Fruit fly (Drosophila melanogaster): Measurements from ENCODE around the gene CG9154.

Gene CG9154

DNA sequence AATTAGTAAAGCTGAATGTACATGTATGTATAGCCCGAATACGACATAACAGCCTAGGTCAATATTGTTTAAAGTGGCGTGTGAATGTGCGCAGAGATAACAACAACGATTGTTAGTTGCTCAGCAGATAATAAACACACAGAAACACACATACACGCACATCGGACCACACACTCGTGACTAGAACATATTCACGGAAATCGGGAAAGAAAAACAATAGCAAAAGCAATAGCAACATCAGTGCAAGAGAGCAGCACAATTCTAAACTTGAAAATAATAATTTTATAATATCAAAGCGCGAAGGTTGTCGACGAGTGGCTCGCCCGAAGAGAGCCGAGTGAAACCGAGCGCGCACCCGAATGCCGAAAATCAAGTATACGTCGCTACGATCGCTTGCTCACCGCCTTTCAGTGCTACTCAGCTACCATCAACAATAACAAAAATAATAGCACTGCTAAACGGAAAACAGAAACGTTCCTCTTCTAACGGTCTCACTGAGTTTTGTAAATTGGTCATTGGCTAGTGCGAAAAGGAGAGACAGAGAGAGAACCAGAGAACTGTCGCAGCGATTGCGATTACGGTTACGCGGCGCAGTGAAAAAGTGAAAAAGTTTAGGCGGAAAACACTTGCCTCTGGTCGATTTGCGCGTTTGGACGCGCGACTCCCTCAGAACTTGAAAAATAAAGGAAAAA lies 12.6 kb upstream of the CG9154 start (continued):
- TF ChIP-seq CG34376 (GFP tag; optimal IDR thresholded peaks at IDR 0.05), result peak; percentile 95
- peak; percentile 8 for TF ChIP-seq Bdp1 (GFP tag; optimal IDR thresholded peaks at IDR 0.05)
- no peak for TF ChIP-seq CG10321 (GFP tag; IDR thresholded peaks at IDR 0.05)
- TF ChIP-seq D19A (tag; optimal IDR thresholded peaks at IDR 0.05), result no peak
- peak; percentile 59 for TF ChIP-seq grn (GFP tag; optimal IDR thresholded peaks at IDR 0.05)
- peak; percentile 3 for TF ChIP-seq B-H2 (GFP tag; optimal IDR thresholded peaks at IDR 0.05)
- TF ChIP-seq toy (GFP tag; IDR thresholded peaks at IDR 0.05), result no peak
- TF ChIP-seq Deaf1 (tag; optimal IDR thresholded peaks at IDR 0.05), result peak; percentile 99
- TF ChIP-seq CG4360 (GFP tag; IDR thresholded peaks at IDR 0.05), result no peak
- no peak for TF ChIP-seq CG10431 (GFP tag; optimal IDR thresholded peaks at IDR 0.05)
- TF ChIP-seq Hey (tag; optimal IDR thresholded peaks at IDR 0.05), result peak; percentile 73
- peak; percentile 54 for TF ChIP-seq CG17568 (GFP tag; optimal IDR thresholded peaks at IDR 0.05)
- peak; percentile 24 for TF ChIP-seq lbe (GFP tag; optimal IDR thresholded peaks at IDR 0.05)
- no peak for TF ChIP-seq psq (GFP tag; optimal IDR thresholded peaks at IDR 0.05)
- TF ChIP-seq CG14965 (GFP tag; optimal IDR thresholded peaks at IDR 0.05; ENCODE audit: borderline replicate concordance), result no peak
- TF ChIP-seq CG2712 (tag; optimal IDR thresholded peaks at IDR 0.05), result no peak
- TF ChIP-seq Dek (tag; optimal IDR thresholded peaks at IDR 0.05), result no peak
- peak; percentile 18 for TF ChIP-seq Nf-YB (GFP tag; optimal IDR thresholded peaks at IDR 0.05)
- TF ChIP-seq p53 (GFP tag; optimal IDR thresholded peaks at IDR 0.05), result no peak
- no peak for TF ChIP-seq CG16863 (GFP tag; optimal IDR thresholded peaks at IDR 0.05)
- peak; percentile 0 for TF ChIP-seq CHES-1-like (GFP tag; optimal IDR thresholded peaks at IDR 0.05)
- TF ChIP-seq wek (GFP tag; optimal IDR thresholded peaks at IDR 0.05), result peak; percentile 50
- TF ChIP-seq hkb (optimal IDR thresholded peaks at IDR 0.05), result no peak
- 0 out of 2 replicates have a peak, but pooled peaks have one; percentile 16 for TF ChIP-seq hkb (GFP tag; IDR thresholded peaks at IDR 0.05)
- TF ChIP-seq schlank (tag; optimal IDR thresholded peaks at IDR 0.05), result peak; percentile 8
- TF ChIP-seq Poxn (GFP tag; IDR thresholded peaks at IDR 0.05), result no peak
- peak; percentile 60 for TF ChIP-seq Ets65A (GFP tag)
- no peak; the same call in 1 of the 2 replicates for TF ChIP-seq Adf1 (GFP tag; IDR thresholded peaks at IDR 0.05)
- TF ChIP-seq CG9932 (GFP tag; IDR thresholded peaks at IDR 0.05), result 0 out of 2 replicates have a peak, but pooled peaks have one; percentile 7
- TF ChIP-seq caup (GFP tag; optimal IDR thresholded peaks at IDR 0.05; ENCODE audit: severe bottlenecking), result peak; percentile 55
- TF ChIP-seq da (GFP tag; optimal IDR thresholded peaks at IDR 0.05), result no peak
- no peak for TF ChIP-seq Lpt (GFP tag; optimal IDR thresholded peaks at IDR 0.05)
- TF ChIP-seq Fer2 (tag; optimal IDR thresholded peaks at IDR 0.05), result peak; percentile 7
- no peak for TF ChIP-seq MTF-1 (GFP tag; optimal IDR thresholded peaks at IDR 0.05; ENCODE audit: borderline replicate concordance)
- TF ChIP-seq salm (tag; optimal IDR thresholded peaks at IDR 0.05), result peak; percentile 11
- TF ChIP-seq sug (tag; optimal IDR thresholded peaks at IDR 0.05), result peak; percentile 88
- no peak for TF ChIP-seq CG11085 (GFP tag; IDR thresholded peaks at IDR 0.05)
- TF ChIP-seq CG31388 (GFP tag; optimal IDR thresholded peaks at IDR 0.05), result no peak
- peak; percentile 9 for TF ChIP-seq CG12219 (GFP tag; optimal IDR thresholded peaks at IDR 0.05)
- TF ChIP-seq Fer1 (GFP tag; optimal IDR thresholded peaks at IDR 0.05), result peak; percentile 57
- peak; percentile 14; the same call in 1 of the 2 replicates for TF ChIP-seq NFAT (GFP tag; IDR thresholded peaks at IDR 0.05)
- peak; percentile 2 for TF ChIP-seq NC2β (GFP tag; optimal IDR thresholded peaks at IDR 0.05)
- 0 out of 3 replicates have a peak, but pooled peaks have one; percentile 21 for TF ChIP-seq vnd (GFP tag; IDR thresholded peaks at IDR 0.05; ENCODE audit: partially characterized antibody)
- no peak for TF ChIP-seq CG2889 (GFP tag; IDR thresholded peaks at IDR 0.05)
- no peak for TF ChIP-seq CG11093 (GFP tag; IDR thresholded peaks at IDR 0.05)
- no peak for TF ChIP-seq CG10366 (GFP tag; IDR thresholded peaks at IDR 0.05)
- TF ChIP-seq mirr (GFP tag; optimal IDR thresholded peaks at IDR 0.05), result peak; percentile 98
- TF ChIP-seq Fer3 (tag; optimal IDR thresholded peaks at IDR 0.05), result peak; percentile 45
- peak; percentile 18 for TF ChIP-seq CG2116 (GFP tag; optimal IDR thresholded peaks at IDR 0.05)
- TF ChIP-seq CG8290 (GFP tag; optimal IDR thresholded peaks at IDR 0.05), result no peak
- peak; percentile 5 to 61 for TF ChIP-seq CG8290 (tag; optimal IDR thresholded peaks at IDR 0.05)
